Worm (Caenorhabditis elegans) whole organism, young adult: ENCODE data around the gene H21P03.10.

Experiments
- F39B2.1 ChIP-seq: fragments of 200-800 bp; sonication (Bioruptor generic); IDR thresholded peaks from 2 replicates; pipeline ENCODE4 v1.3.6; 2022; ENCODE audit warnings: missing genetic modification reagents, missing genetic modification characterization, missing compliant biosample characterization
- F55B11.4 ChIP-seq: sonication (generic microtip); optimal IDR thresholded peaks from 2 replicates; lab custom pipeline; 2016; ENCODE audit warnings: missing compliant biosample characterization, missing genetic modification characterization, borderline replicate concordance; ENCODE audit not compliant: insufficient read depth
- K11D2.4 ChIP-seq: fragments of 200-800 bp; sonication (Bioruptor generic); IDR thresholded peaks from 2 replicates; pipeline ENCODE4 v1.3.6; 2022; ENCODE audit warnings: missing genetic modification reagents, missing genetic modification characterization, missing compliant biosample characterization
- T07F8.4 ChIP-seq: sonication (generic microtip); optimal IDR thresholded peaks from 2 replicates; lab custom pipeline; 2016; ENCODE audit warnings: mild to moderate bottlenecking, missing genetic modification characterization, moderate library complexity, missing compliant biosample characterization
- Y53F4B.3 ChIP-seq: fragments of 200-800 bp; sonication (Bioruptor generic); IDR thresholded peaks from 2 replicates; pipeline ENCODE4 v1.3.6; 2022; ENCODE audit warnings: missing genetic modification reagents, missing genetic modification characterization, missing compliant biosample characterization
- Y53G8AR.9 ChIP-seq: fragments of 200-800 bp; sonication (Bioruptor generic); conservative IDR thresholded peaks from 2 replicates; pipeline ENCODE4 v1.3.6; 2022; ENCODE audit warnings: missing genetic modification reagents, missing genetic modification characterization, missing compliant biosample characterization
- Y56A3A.18 ChIP-seq: fragments of 200-800 bp; sonication (Bioruptor generic); IDR thresholded peaks from 2 replicates; pipeline ENCODE4 v1.3.6; 2022; ENCODE audit warnings: missing genetic modification reagents, missing genetic modification characterization, missing compliant biosample characterization
- Y79H2A.3 ChIP-seq: fragments of 200-800 bp; sonication (Bioruptor generic); conservative IDR thresholded peaks from 2 replicates; pipeline ENCODE4 v1.3.6; 2022; ENCODE audit warnings: missing genetic modification reagents, missing genetic modification characterization, missing compliant biosample characterization
- Y95B8A.8 ChIP-seq: fragments of 200-800 bp; sonication (Bioruptor generic); IDR thresholded peaks from 2 replicates; pipeline ENCODE4 v1.3.6; 2022; ENCODE audit warnings: missing genetic modification reagents, missing genetic modification characterization, missing compliant biosample characterization
- akir-1 ChIP-seq: fragments of 200-800 bp; sonication (Bioruptor generic); optimal IDR thresholded peaks from 2 replicates; lab custom pipeline; 2018; ENCODE audit warnings: mild to moderate bottlenecking, missing genetic modification characterization, moderate library complexity, missing compliant biosample characterization
- aptf-2 ChIP-seq: fragments of 200-800 bp; sonication (Bioruptor generic); conservative IDR thresholded peaks from 2 replicates; pipeline ENCODE4 v1.3.6; 2022; ENCODE audit warnings: missing genetic modification reagents, missing genetic modification characterization, missing compliant biosample characterization
- athp-1 ChIP-seq: sonication (generic microtip); optimal IDR thresholded peaks from 2 replicates; lab custom pipeline; 2017; ENCODE audit warnings: mild to moderate bottlenecking, missing genetic modification characterization, missing compliant biosample characterization
- attf-5 ChIP-seq: fragments of 200-800 bp; sonication (Bioruptor generic); optimal IDR thresholded peaks from 2 replicates; lab custom pipeline; 2018; ENCODE audit warnings: mild to moderate bottlenecking, missing genetic modification characterization, missing compliant biosample characterization
- bed-1 ChIP-seq: fragments of 200-800 bp; sonication (Bioruptor generic); IDR thresholded peaks from 2 replicates; pipeline ENCODE4 v1.3.6; 2022; ENCODE audit warnings: missing genetic modification reagents, missing genetic modification characterization, missing compliant biosample characterization
- ccch-3 ChIP-seq: fragments of 200-800 bp; sonication (Bioruptor generic); optimal IDR thresholded peaks from 2 replicates; lab custom pipeline; 2018; ENCODE audit warnings: mild to moderate bottlenecking, missing genetic modification characterization, missing compliant biosample characterization
- cebp-2 ChIP-seq: fragments of 200-800 bp; sonication (Bioruptor generic); IDR thresholded peaks from 2 replicates; pipeline ENCODE4 v1.3.6; 2022; ENCODE audit warnings: missing genetic modification characterization, missing compliant biosample characterization
- ceh-100 ChIP-seq: fragments of 200-800 bp; sonication (Bioruptor generic); IDR thresholded peaks from 2 replicates; pipeline ENCODE4 v1.3.6; 2022; ENCODE audit warnings: missing genetic modification reagents, missing genetic modification characterization, missing compliant biosample characterization
- ceh-58 ChIP-seq: fragments of 200-800 bp; sonication (Bioruptor generic); IDR thresholded peaks from 2 replicates; pipeline ENCODE4 v1.3.6; 2022; ENCODE audit warnings: missing genetic modification characterization, missing compliant biosample characterization
- ceh-79 ChIP-seq: sonication (generic microtip); optimal IDR thresholded peaks from 2 replicates; lab custom pipeline; 2017; ENCODE audit warnings: mild to moderate bottlenecking, missing genetic modification characterization, missing compliant biosample characterization
- chd-7 ChIP-seq: sonication (generic microtip); optimal IDR thresholded peaks from 2 replicates; lab custom pipeline; 2016; ENCODE audit warnings: mild to moderate bottlenecking, missing genetic modification characterization, moderate library complexity, missing compliant biosample characterization
- die-1 ChIP-seq: sonication (generic microtip); optimal IDR thresholded peaks from 2 replicates; lab custom pipeline; 2016; ENCODE audit warnings: missing genotype, mild to moderate bottlenecking, missing genetic modification characterization, missing compliant biosample characterization
- egl-18 ChIP-seq: fragments of 200-800 bp; sonication (Bioruptor generic); IDR thresholded peaks from 2 replicates; pipeline ENCODE4 v1.3.6; 2022; ENCODE audit warnings: missing genetic modification reagents, missing genetic modification characterization, missing compliant biosample characterization
- ets-4 ChIP-seq: fragments of 200-800 bp; sonication (Bioruptor generic); optimal IDR thresholded peaks from 2 replicates; lab custom pipeline; 2018; ENCODE audit warnings: mild to moderate bottlenecking, missing genetic modification characterization, missing compliant biosample characterization
- fkh-3 ChIP-seq: sonication (generic microtip); optimal IDR thresholded peaks from 2 replicates; lab custom pipeline; 2016; ENCODE audit warnings: mild to moderate bottlenecking, missing genetic modification characterization, missing compliant biosample characterization
- hlh-12 ChIP-seq: sonication (generic microtip); optimal IDR thresholded peaks from 2 replicates; lab custom pipeline; 2016; ENCODE audit warnings: missing genetic modification characterization, missing compliant biosample characterization
- hrde-1 ChIP-seq: sonication (generic microtip); optimal IDR thresholded peaks from 2 replicates; lab custom pipeline; 2016; ENCODE audit warnings: missing genetic modification characterization, mild to moderate bottlenecking, missing compliant biosample characterization, moderate library complexity, missing genotype, missing genetic modification reagents, borderline replicate concordance
- let-526 ChIP-seq: fragments of 200-800 bp; sonication (Bioruptor generic); IDR thresholded peaks from 2 replicates; pipeline ENCODE4 v1.3.6; 2022; ENCODE audit warnings: missing genetic modification reagents, missing genetic modification characterization, missing compliant biosample characterization
- lin-26 ChIP-seq: fragments of 200-800 bp; sonication (Bioruptor generic); IDR thresholded peaks from 2 replicates; pipeline ENCODE4 v1.3.6; 2022; ENCODE audit warnings: missing genetic modification reagents, missing genetic modification characterization, missing compliant biosample characterization
- lin-54 ChIP-seq: fragments of 200-800 bp; sonication (Bioruptor generic); optimal IDR thresholded peaks from 2 replicates; lab custom pipeline; 2018; ENCODE audit warnings: mild to moderate bottlenecking, missing genetic modification characterization, missing compliant biosample characterization
- lsl-1 ChIP-seq: fragments of 200-800 bp; sonication (Bioruptor generic); optimal IDR thresholded peaks from 2 replicates; lab custom pipeline; 2018; ENCODE audit warnings: mild to moderate bottlenecking, missing genetic modification characterization, moderate library complexity, missing compliant biosample characterization
- mxl-1 ChIP-seq: sonication (generic microtip); optimal IDR thresholded peaks from 2 replicates; lab custom pipeline; 2016; ENCODE audit warnings: missing genetic modification characterization, missing compliant biosample characterization
- nfya-1 ChIP-seq: sonication (generic microtip); optimal IDR thresholded peaks from 2 replicates; lab custom pipeline; 2017; ENCODE audit warnings: antibody characterized with exemption, missing compliant biosample characterization, missing genetic modification characterization, borderline replicate concordance; ENCODE audit not compliant: insufficient read depth
- nhr-80 ChIP-seq: sonication (generic microtip); optimal IDR thresholded peaks from 2 replicates; lab custom pipeline; 2016; ENCODE audit warnings: missing genetic modification characterization, missing compliant biosample characterization
- pha-4 ChIP-seq: fragments of 150-350 bp; sonication (generic microtip); optimal IDR thresholded peaks from 2 replicates; lab custom pipeline; 2014; ENCODE audit warnings: missing biosample characterization, missing genetic modification reagents, missing genetic modification characterization
- repo-1 ChIP-seq: sonication (generic microtip); optimal IDR thresholded peaks from 2 replicates; lab custom pipeline; 2017; ENCODE audit warnings: mild to moderate bottlenecking, missing genetic modification characterization, missing compliant biosample characterization
- rpc-1 ChIP-seq, 2 experiments: fragments of 150-350 bp in 1 of 2; sonication (generic microtip) in 1 of 2; optimal IDR thresholded peaks; 2 replicates each; lab custom pipeline; 2014 to 2018; ENCODE audit warnings: missing biosample characterization in 1 of 2, missing genetic modification characterization in 1 of 2, missing genetic modification reagents in 1 of 2, missing genotype in 1 of 2
- snpc-1.3 ChIP-seq: sonication (generic microtip); optimal IDR thresholded peaks from 2 replicates; lab custom pipeline; 2017; ENCODE audit warnings: missing genetic modification characterization, mild to moderate bottlenecking, missing compliant biosample characterization, antibody characterized with exemption, moderate library complexity, missing genotype, missing genetic modification reagents; ENCODE audit not compliant: insufficient read depth
- sptf-2 ChIP-seq: fragments of 200-800 bp; sonication (Bioruptor generic); optimal IDR thresholded peaks from 2 replicates; lab custom pipeline; 2018; ENCODE audit warnings: mild to moderate bottlenecking, missing genetic modification characterization, missing compliant biosample characterization
- tbp1 ChIP-seq: fragments of 200-800 bp; sonication (Bioruptor generic); optimal IDR thresholded peaks from 2 replicates; lab custom pipeline; 2018; ENCODE audit warnings: mild to moderate bottlenecking, missing genetic modification characterization, missing compliant biosample characterization
- zfh-2 ChIP-seq: fragments of 200-800 bp; sonication (Bioruptor generic); conservative IDR thresholded peaks from 2 replicates; pipeline ENCODE4 v1.3.6; 2022; ENCODE audit warnings: missing genetic modification reagents, missing genetic modification characterization, missing compliant biosample characterization
- ztf-26 ChIP-seq: sonication (generic microtip); optimal IDR thresholded peaks from 2 replicates; lab custom pipeline; 2017; ENCODE audit warnings: missing genetic modification characterization, missing compliant biosample characterization
- ztf-3 ChIP-seq: fragments of 200-800 bp; sonication (Bioruptor generic); optimal IDR thresholded peaks from 2 replicates; lab custom pipeline; 2018; ENCODE audit warnings: mild to moderate bottlenecking, missing genetic modification characterization, missing compliant biosample characterization

The H21P03.10 gene

ce11 chrIV:11524241-11524692 is 23.7 kb downstream of the H21P03.10 start, which contains the start of gene mep-1 (continued):
- TF ChIP-seq Y95B8A.8 (GFP tag; lab: Robert Waterston, UW) (no peak), die-1 (tag; lab: Kevin White, UChicago) (no peak), rpc-1 (optimal IDR thresholded peaks at IDR 0.05; lab: Kevin White, UChicago) (no peak), rpc-1 (tag; optimal IDR thresholded peaks at IDR 0.05; lab: Kevin White, UChicago) (no peak), ceh-100 (GFP tag; lab: Robert Waterston, UW) (0 out of 2 replicates have a peak, but pooled peaks have one; percentile 23), tbp1 (GFP tag; lab: Kevin White, UChicago) (no peak), Y79H2A.3 (no peak), Y53F4B.3 (no peak), egl-18 (GFP tag; lab: Robert Waterston, UW) (no peak)
- TF ChIP-seq, all 124 proteins: peak for 33

- TF ChIP-seq hlh-12 (tag; lab: Kevin White, UChicago) (no peak), Y53G8AR.9 (0 out of 2 replicates have a peak, but pooled peaks have one; percentile 11), akir-1 (GFP tag; lab: Kevin White, UChicago) (no peak), Y79H2A.3 (no peak), Y56A3A.18 (GFP tag; lab: Robert Waterston, UW) (peak; percentile 54; the same call in 1 of the 2 replicates)
These were observed 25.7 kb downstream of the H21P03.10 start for ce11 chrIV:11526189-11526588.

ce11 chrIV:11527752-11528151 is 27.2 kb downstream of the H21P03.10 start, which contains the start of gene M04B2.2:
Gene M04B2.2 (plus strand): TSS chrIV:11528052.
- peak; percentile 7 for TF ChIP-seq hrde-1 (tag; lab: Kevin White, UChicago)
- TF ChIP-seq attf-5 (GFP tag; lab: Kevin White, UChicago): no peak
- TF ChIP-seq sptf-2 (GFP tag; lab: Kevin White, UChicago): no peak
- TF ChIP-seq lin-54 (GFP tag; lab: Kevin White, UChicago): peak; percentile 28
- TF ChIP-seq ccch-3 (GFP tag; lab: Kevin White, UChicago): no peak
- TF ChIP-seq athp-1 (tag; lab: Kevin White, UChicago): peak; percentile 28
- peak; percentile 6 for TF ChIP-seq ceh-79 (tag; lab: Kevin White, UChicago)
- peak; percentile 16 for TF ChIP-seq fkh-3 (tag; lab: Kevin White, UChicago)

ce11 chrIV:11548671-11549070 is 48.1 kb downstream of the H21P03.10 start, which contains the start of gene M04B2.7:
Gene M04B2.7 (minus strand): TSS chrIV:11548771.
- TF ChIP-seq let-526 (no peak), nhr-80 (tag; lab: Kevin White, UChicago) (no peak), athp-1 (tag; lab: Kevin White, UChicago) (no peak), ceh-58 (GFP tag; lab: Robert Waterston, UW) (no peak), T07F8.4 (tag; lab: Kevin White, UChicago) (no peak), ztf-3 (no peak), lin-26 (GFP tag; lab: Robert Waterston, UW) (no peak), cebp-2 (GFP tag; lab: Robert Waterston, UW) (no peak), F55B11.4 (tag; lab: Kevin White, UChicago) (no peak), ztf-26 (tag; lab: Kevin White, UChicago) (no peak)
- TF ChIP-seq, all 124 proteins: peak for 0

ce11 chrIV:11549694-11550093 is 49.2 kb downstream of the H21P03.10 start:
- TF ChIP-seq tbp1 (GFP tag; lab: Kevin White, UChicago) (peak; percentile 99), repo-1 (tag; lab: Kevin White, UChicago) (no peak), nfya-1 (no peak), zfh-2 (GFP tag; lab: Robert Waterston, UW) (no peak), F39B2.1 (no peak), mxl-1 (tag; lab: Kevin White, UChicago) (peak; percentile 6), lsl-1 (no peak), chd-7 (tag; lab: Kevin White, UChicago) (no peak), K11D2.4 (GFP tag; lab: Robert Waterston, UW) (no peak), snpc-1.3 (tag; lab: Kevin White, UChicago) (peak; percentile 87), aptf-2 (GFP tag; lab: Robert Waterston, UW) (0 out of 2 replicates have a peak, but pooled peaks have one; percentile 7), pha-4 (tag; lab: Kevin White, UChicago) (no peak), bed-1 (GFP tag; lab: Robert Waterston, UW) (no peak), ets-4 (no peak)
